Worm (Caenorhabditis elegans) whole organism, young adult: ENCODE results near the gene Y54G2A.41.

ENCODE experiments used
- B0336.3 ChIP-seq: fragments of 200-800 bp; sonication (Bioruptor generic); IDR thresholded peaks from 2 replicates; pipeline ENCODE4 v1.3.6; 2022; ENCODE audit warnings: missing genetic modification characterization, missing compliant biosample characterization
- F39B2.1 ChIP-seq: fragments of 200-800 bp; sonication (Bioruptor generic); IDR thresholded peaks from 2 replicates; pipeline ENCODE4 v1.3.6; 2022; ENCODE audit warnings: missing genetic modification reagents, missing genetic modification characterization, missing compliant biosample characterization
- F52B5.7 ChIP-seq: sonication (generic microtip); optimal IDR thresholded peaks from 2 replicates; lab custom pipeline; 2016; ENCODE audit warnings: mild to moderate bottlenecking, missing genetic modification characterization, missing compliant biosample characterization
- F57C9.4 ChIP-seq: sonication (generic microtip); optimal IDR thresholded peaks from 2 replicates; lab custom pipeline; 2017; ENCODE audit warnings: mild to moderate bottlenecking, missing genetic modification characterization, missing compliant biosample characterization
- K12H6.12 ChIP-seq: fragments of 200-800 bp; sonication (Bioruptor generic); optimal IDR thresholded peaks from 2 replicates; lab custom pipeline; 2018; ENCODE audit warnings: mild to moderate bottlenecking, missing genetic modification characterization, missing compliant biosample characterization
- akir-1 ChIP-seq: fragments of 200-800 bp; sonication (Bioruptor generic); optimal IDR thresholded peaks from 2 replicates; lab custom pipeline; 2018; ENCODE audit warnings: mild to moderate bottlenecking, missing genetic modification characterization, moderate library complexity, missing compliant biosample characterization
- ama-1 ChIP-seq, 3 experiments: fragments of 150-350 bp in 1 of 3; sonication (generic microtip) in 2 of 3; optimal IDR thresholded peaks; 2 replicates each; lab custom pipeline; 2014 to 2018; ENCODE audit warnings: missing biosample characterization in 2 of 3, missing genetic modification characterization in 2 of 3, missing genetic modification reagents in 2 of 3
- attf-5 ChIP-seq: fragments of 200-800 bp; sonication (Bioruptor generic); optimal IDR thresholded peaks from 2 replicates; lab custom pipeline; 2018; ENCODE audit warnings: mild to moderate bottlenecking, missing genetic modification characterization, missing compliant biosample characterization
- bed-1 ChIP-seq: fragments of 200-800 bp; sonication (Bioruptor generic); IDR thresholded peaks from 2 replicates; pipeline ENCODE4 v1.3.6; 2022; ENCODE audit warnings: missing genetic modification reagents, missing genetic modification characterization, missing compliant biosample characterization
- cebp-1 ChIP-seq, 2 experiments: fragments of 200-800 bp in 1 of 2; sonication (Bioruptor generic) in 1 of 2; sonication (generic microtip) in 1 of 2; IDR thresholded peaks in 1 of 2; optimal IDR thresholded peaks in 1 of 2; 2 replicates each; pipeline versions ENCODE4 v1.3.6 to Lab custom; 2017 to 2022; ENCODE audit warnings: missing compliant biosample characterization in 2 of 2, missing genetic modification characterization in 2 of 2, mild to moderate bottlenecking in 1 of 2, missing genetic modification reagents in 1 of 2, moderate library complexity in 1 of 2
- ceh-100 ChIP-seq: fragments of 200-800 bp; sonication (Bioruptor generic); IDR thresholded peaks from 2 replicates; pipeline ENCODE4 v1.3.6; 2022; ENCODE audit warnings: missing genetic modification reagents, missing genetic modification characterization, missing compliant biosample characterization
- ceh-27 ChIP-seq: fragments of 200-800 bp; sonication (Bioruptor generic); optimal IDR thresholded peaks from 2 replicates; lab custom pipeline; 2018; ENCODE audit warnings: mild to moderate bottlenecking, missing genetic modification characterization, moderate library complexity, missing compliant biosample characterization
- ceh-79 ChIP-seq: sonication (generic microtip); optimal IDR thresholded peaks from 2 replicates; lab custom pipeline; 2017; ENCODE audit warnings: mild to moderate bottlenecking, missing genetic modification characterization, missing compliant biosample characterization
- chd-7 ChIP-seq: sonication (generic microtip); optimal IDR thresholded peaks from 2 replicates; lab custom pipeline; 2016; ENCODE audit warnings: mild to moderate bottlenecking, missing genetic modification characterization, moderate library complexity, missing compliant biosample characterization
- dox-1 ChIP-seq: fragments of 200-800 bp; sonication (Bioruptor generic); IDR thresholded peaks from 2 replicates; pipeline ENCODE4 v1.3.6; 2022; ENCODE audit warnings: missing genetic modification reagents, missing genetic modification characterization, missing compliant biosample characterization
- dpff-1 ChIP-seq: sonication (generic microtip); optimal IDR thresholded peaks from 2 replicates; lab custom pipeline; 2017; ENCODE audit warnings: mild to moderate bottlenecking, missing genetic modification characterization, missing compliant biosample characterization
- efl-1 ChIP-seq: fragments of 150-350 bp; optimal IDR thresholded peaks from 2 replicates; lab custom pipeline; 2014; ENCODE audit warnings: missing biosample characterization, missing genetic modification reagents, missing genetic modification characterization
- egl-44 ChIP-seq: fragments of 200-800 bp; sonication (Bioruptor generic); IDR thresholded peaks from 2 replicates; pipeline ENCODE4 v1.3.6; 2022; ENCODE audit warnings: missing genetic modification reagents, missing genetic modification characterization, missing compliant biosample characterization
- egrh-3 ChIP-seq: fragments of 200-800 bp; sonication (Bioruptor generic); IDR thresholded peaks from 2 replicates; pipeline ENCODE4 v1.3.6; 2022; ENCODE audit warnings: missing genetic modification reagents, missing genetic modification characterization, missing compliant biosample characterization
- ets-4 ChIP-seq: fragments of 200-800 bp; sonication (Bioruptor generic); optimal IDR thresholded peaks from 2 replicates; lab custom pipeline; 2018; ENCODE audit warnings: mild to moderate bottlenecking, missing genetic modification characterization, missing compliant biosample characterization
- gei-17 ChIP-seq: fragments of 200-800 bp; sonication (Bioruptor generic); optimal IDR thresholded peaks from 2 replicates; lab custom pipeline; 2018; ENCODE audit warnings: mild to moderate bottlenecking, missing genetic modification characterization, missing compliant biosample characterization
- hlh-12 ChIP-seq: sonication (generic microtip); optimal IDR thresholded peaks from 2 replicates; lab custom pipeline; 2016; ENCODE audit warnings: missing genetic modification characterization, missing compliant biosample characterization
- lin-35 ChIP-seq, 3 experiments: fragments of 150-350 bp in 2 of 3; sonication (generic microtip) in 1 of 3; optimal IDR thresholded peaks; 2 replicates each; lab custom pipeline; 2014 to 2018; ENCODE audit warnings: missing biosample characterization in 3 of 3, missing genetic modification characterization in 3 of 3, missing genetic modification reagents in 3 of 3
- lsy-27 ChIP-seq: sonication (generic microtip); optimal IDR thresholded peaks from 2 replicates; lab custom pipeline; 2017; ENCODE audit warnings: missing genetic modification characterization, mild to moderate bottlenecking, missing compliant biosample characterization, antibody characterized with exemption, missing genotype, borderline replicate concordance; ENCODE audit not compliant: insufficient read depth
- madf-10 ChIP-seq: sonication (generic microtip); optimal IDR thresholded peaks from 2 replicates; lab custom pipeline; 2016; ENCODE audit warnings: mild to moderate bottlenecking, missing genetic modification characterization, missing compliant biosample characterization
- madf-3 ChIP-seq: fragments of 200-800 bp; sonication (Bioruptor generic); IDR thresholded peaks from 2 replicates; pipeline ENCODE4 v1.3.6; 2022; ENCODE audit warnings: missing genetic modification reagents, missing genetic modification characterization, missing compliant biosample characterization
- mcd-1 ChIP-seq: fragments of 200-800 bp; sonication (Bioruptor generic); IDR thresholded peaks from 2 replicates; pipeline ENCODE4 v1.3.6; 2022; ENCODE audit warnings: missing genetic modification reagents, missing genetic modification characterization, missing compliant biosample characterization
- mes-4 ChIP-seq: sonication (generic microtip); optimal IDR thresholded peaks from 2 replicates; lab custom pipeline; 2016; ENCODE audit warnings: missing genotype, missing genetic modification characterization, missing compliant biosample characterization
- nfyb-1 ChIP-seq: fragments of 200-800 bp; sonication (Bioruptor generic); IDR thresholded peaks from 2 replicates; pipeline ENCODE4 v1.3.6; 2022; ENCODE audit warnings: missing genetic modification reagents, missing genetic modification characterization, missing compliant biosample characterization
- nhr-27 ChIP-seq: fragments of 200-800 bp; sonication (Bioruptor generic); optimal IDR thresholded peaks from 2 replicates; lab custom pipeline; 2018; ENCODE audit warnings: mild to moderate bottlenecking, missing genetic modification characterization, moderate library complexity, missing compliant biosample characterization
- nhr-90 ChIP-seq: sonication (generic microtip); optimal IDR thresholded peaks from 2 replicates; lab custom pipeline; 2016; ENCODE audit warnings: missing genotype, mild to moderate bottlenecking, missing genetic modification characterization, missing compliant biosample characterization
- pha-4 ChIP-seq: fragments of 150-350 bp; sonication (generic microtip); optimal IDR thresholded peaks from 2 replicates; lab custom pipeline; 2014; ENCODE audit warnings: missing biosample characterization, missing genetic modification reagents, missing genetic modification characterization
- snpc-1.3 ChIP-seq: sonication (generic microtip); optimal IDR thresholded peaks from 2 replicates; lab custom pipeline; 2017; ENCODE audit warnings: missing genetic modification characterization, mild to moderate bottlenecking, missing compliant biosample characterization, antibody characterized with exemption, moderate library complexity, missing genotype, missing genetic modification reagents; ENCODE audit not compliant: insufficient read depth
- snpc-3.4 ChIP-seq: sonication (generic microtip); optimal IDR thresholded peaks from 2 replicates; lab custom pipeline; 2017; ENCODE audit warnings: missing genetic modification characterization, mild to moderate bottlenecking, missing compliant biosample characterization, antibody characterized with exemption, moderate library complexity, missing genotype, missing genetic modification reagents
- somi-1 ChIP-seq: fragments of 200-800 bp; sonication (Bioruptor generic); optimal IDR thresholded peaks from 2 replicates; lab custom pipeline; 2018; ENCODE audit warnings: mild to moderate bottlenecking, missing genetic modification characterization, missing compliant biosample characterization
- tlf-1 ChIP-seq: fragments of 200-800 bp; sonication (Bioruptor generic); optimal IDR thresholded peaks from 2 replicates; lab custom pipeline; 2018; ENCODE audit warnings: mild to moderate bottlenecking, missing genetic modification characterization, missing compliant biosample characterization
- xnd-1 ChIP-seq: sonication (generic microtip); optimal IDR thresholded peaks from 2 replicates; lab custom pipeline; 2016; ENCODE audit warnings: missing genotype, missing genetic modification reagents, missing genetic modification characterization, missing compliant biosample characterization
- zfh-2 ChIP-seq: fragments of 200-800 bp; sonication (Bioruptor generic); conservative IDR thresholded peaks from 2 replicates; pipeline ENCODE4 v1.3.6; 2022; ENCODE audit warnings: missing genetic modification reagents, missing genetic modification characterization, missing compliant biosample characterization
- zim-3 ChIP-seq: sonication (generic microtip); optimal IDR thresholded peaks from 2 replicates; lab custom pipeline; 2017; ENCODE audit warnings: mild to moderate bottlenecking, missing genetic modification characterization, moderate library complexity, missing compliant biosample characterization
- ztf-18 ChIP-seq: sonication (generic microtip); optimal IDR thresholded peaks from 2 replicates; lab custom pipeline; 2016; ENCODE audit warnings: missing genotype, mild to moderate bottlenecking, missing genetic modification characterization, missing compliant biosample characterization
- ztf-22 ChIP-seq: fragments of 200-800 bp; sonication (Bioruptor generic); optimal IDR thresholded peaks from 2 replicates; lab custom pipeline; 2018; ENCODE audit warnings: mild to moderate bottlenecking, missing genetic modification characterization, moderate library complexity, missing compliant biosample characterization
- ztf-26 ChIP-seq: sonication (generic microtip); optimal IDR thresholded peaks from 2 replicates; lab custom pipeline; 2017; ENCODE audit warnings: missing genetic modification characterization, missing compliant biosample characterization

Gene Y54G2A.41

DNA sequence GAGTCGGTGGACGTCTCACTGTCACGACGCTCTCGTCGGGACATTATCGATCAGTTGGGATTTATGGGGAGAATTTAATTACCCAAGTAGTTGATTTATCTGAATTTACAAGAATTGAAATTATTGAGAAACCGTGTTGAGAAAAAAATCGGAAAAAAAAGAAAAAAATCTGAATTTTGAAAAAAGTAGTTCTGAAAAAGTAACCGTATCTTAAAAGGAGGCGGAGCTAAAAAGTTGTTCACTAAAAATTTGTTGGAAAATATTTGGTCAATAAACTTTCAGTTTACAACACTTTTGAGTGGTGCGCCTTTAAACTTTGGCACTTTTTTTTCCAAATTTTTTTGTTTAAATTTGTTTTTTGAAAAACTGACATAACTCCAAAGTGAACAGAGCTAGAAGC lies 20.0 kb downstream of the Y54G2A.41 start, which contains the start of gene Y54G2A.11:
Gene Y54G2A.11, minus strand, starts transcription at position 101 of the 400 bp plus-strand sequence.
- TF ChIP-seq dpff-1 (no peak), nhr-27 (tag; lab: Kevin White, UChicago) (no peak), F57C9.4 (tag; lab: Kevin White, UChicago) (no peak), egl-44 (GFP tag; lab: Robert Waterston, UW) (no peak), cebp-1 (GFP tag; IDR thresholded peaks at IDR 0.05; lab: Robert Waterston, UW) (no peak), cebp-1 (tag; optimal IDR thresholded peaks at IDR 0.05; lab: Kevin White, UChicago) (no peak), efl-1 (GFP tag; lab: Kevin White, UChicago) (no peak), K12H6.12 (no peak), madf-3 (no peak), lin-35 (GFP tag; optimal IDR thresholded peaks at IDR 0.05; lab: Kevin White, UChicago) (no peak), mcd-1 (no peak), ets-4 (GFP tag; lab: Kevin White, UChicago) (no peak), snpc-1.3 (tag; lab: Kevin White, UChicago) (no peak), ceh-100 (GFP tag; lab: Robert Waterston, UW) (no peak), ceh-27 (no peak)

DNA sequence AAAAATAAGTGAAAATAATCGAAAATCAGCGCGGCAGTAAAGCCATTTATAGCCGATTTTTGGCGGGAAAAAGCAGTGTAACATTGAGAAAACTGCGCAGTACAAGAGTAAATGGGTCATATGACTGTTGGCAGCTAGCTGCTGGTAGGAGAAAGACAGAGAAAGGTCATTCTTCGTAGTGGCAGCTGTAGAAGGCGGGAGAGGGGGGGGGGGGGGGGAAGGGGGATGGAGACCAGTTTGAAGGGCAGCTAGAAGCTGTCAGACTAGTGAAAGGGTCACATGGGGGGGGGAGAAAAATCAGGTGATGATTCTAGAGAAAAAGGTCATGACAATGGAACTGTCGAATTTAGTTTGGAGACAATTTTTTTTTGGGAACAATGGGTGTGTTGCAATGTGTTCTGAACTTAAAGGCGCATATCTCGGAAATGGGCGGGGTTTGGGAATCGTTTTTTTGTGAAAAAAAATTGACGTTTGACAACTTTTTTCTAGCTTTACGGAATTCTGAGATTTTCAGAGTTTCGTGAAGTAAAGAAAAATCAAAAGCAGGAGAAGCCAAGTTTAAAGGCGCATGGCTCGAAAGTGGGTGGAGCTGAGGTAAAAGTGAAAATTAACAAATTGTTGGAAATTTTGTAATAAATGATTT lies 20.7 kb downstream of the Y54G2A.41 start:
- no peak for TF ChIP-seq attf-5 (GFP tag; lab: Kevin White, UChicago)
- no peak for TF ChIP-seq cebp-1 (GFP tag; IDR thresholded peaks at IDR 0.05; lab: Robert Waterston, UW)
- TF ChIP-seq cebp-1 (tag; optimal IDR thresholded peaks at IDR 0.05; lab: Kevin White, UChicago), result peak; percentile 48
- TF ChIP-seq egl-44 (GFP tag; lab: Robert Waterston, UW), result no peak
- no peak for TF ChIP-seq nhr-27 (tag; lab: Kevin White, UChicago)
- peak; percentile 55 for TF ChIP-seq ceh-27
- no peak for TF ChIP-seq ztf-18 (tag; lab: Kevin White, UChicago)
- no peak for TF ChIP-seq bed-1 (GFP tag; lab: Robert Waterston, UW)
- TF ChIP-seq zim-3, result peak; percentile 48
- peak; percentile 73; the same call in 1 of the 2 replicates for TF ChIP-seq egrh-3
- peak; percentile 34 for TF ChIP-seq somi-1 (GFP tag; lab: Kevin White, UChicago)
- TF ChIP-seq ceh-79 (tag; lab: Kevin White, UChicago), result no peak
- no peak for TF ChIP-seq nhr-90 (tag; lab: Kevin White, UChicago)
- TF ChIP-seq hlh-12 (tag; lab: Kevin White, UChicago), result no peak
- no peak for TF ChIP-seq F52B5.7 (tag; lab: Kevin White, UChicago)
- no peak for TF ChIP-seq F39B2.1 (GFP tag; lab: Robert Waterston, UW)
- no peak for TF ChIP-seq lsy-27 (tag; lab: Kevin White, UChicago)
- TF ChIP-seq B0336.3 (GFP tag; lab: Robert Waterston, UW), result peak; percentile 51; the same call in 1 of the 2 replicates
- peak; percentile 82 for TF ChIP-seq zfh-2 (GFP tag; lab: Robert Waterston, UW)
- no peak for TF ChIP-seq gei-17 (GFP tag; lab: Kevin White, UChicago)
- TF ChIP-seq chd-7, result peak; percentile 40
- no peak for TF ChIP-seq madf-10
- TF ChIP-seq ztf-26 (tag; lab: Kevin White, UChicago), result peak; percentile 84

DNA sequence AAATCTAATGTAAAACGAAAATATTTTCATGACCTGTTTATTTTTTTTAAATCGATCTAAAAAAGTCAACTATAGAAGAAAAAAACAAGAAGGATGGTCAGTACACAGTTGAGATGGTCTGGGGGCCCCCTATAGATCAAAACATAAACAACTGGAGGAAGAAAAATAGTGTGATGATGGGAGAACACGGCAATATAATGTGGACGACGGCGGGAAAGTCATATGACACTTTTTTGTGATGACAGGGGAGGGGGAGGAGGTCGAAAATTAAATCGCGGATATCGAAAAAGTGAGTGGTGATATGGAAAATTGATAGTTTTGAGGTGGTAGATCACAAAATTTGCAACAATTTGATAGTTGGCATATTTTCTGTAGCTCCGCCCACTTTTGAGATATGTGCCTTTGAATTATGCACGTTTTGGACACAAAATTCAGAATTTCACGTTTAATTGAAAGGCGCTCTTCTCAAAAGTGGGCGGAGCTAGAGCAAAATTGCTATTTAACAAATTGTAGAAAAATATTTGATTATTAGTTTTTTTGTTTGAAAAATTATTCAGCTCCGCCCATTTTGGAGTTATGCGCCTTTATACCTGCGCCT lies 21.8 kb downstream of the Y54G2A.41 start:
- TF ChIP-seq mes-4 (no peak), nfyb-1 (GFP tag; lab: Robert Waterston, UW) (0 out of 2 replicates have a peak, but pooled peaks have one; percentile 7), xnd-1 (no peak), akir-1 (GFP tag; lab: Kevin White, UChicago) (no peak), tlf-1 (GFP tag; lab: Kevin White, UChicago) (no peak), lin-35 (GFP tag; optimal IDR thresholded peaks at IDR 0.05; lab: Kevin White, UChicago) (no peak), snpc-3.4 (no peak), pha-4 (no peak), ztf-22 (GFP tag; lab: Kevin White, UChicago) (no peak), ama-1 (optimal IDR thresholded peaks at IDR 0.05; lab: Kevin White, UChicago) (peak; percentile 30), ama-1 (GFP tag; optimal IDR thresholded peaks at IDR 0.05; lab: Kevin White, UChicago) (no peak), ceh-79 (tag; lab: Kevin White, UChicago) (no peak), dox-1 (no peak)
